Fruit fly (Drosophila melanogaster) whole organism, embryonic: ENCODE data around the gene PNKP.

ENCODE experiments used
- BEAF-32 ChIP-seq: fragments of 200-800 bp; sonication (Bioruptor generic); optimal IDR thresholded peaks from 3 replicates; lab custom pipeline; 2017; ENCODE audit warnings: missing biosample characterization, missing genetic modification characterization, mild to moderate bottlenecking, moderate library complexity, missing genetic modification reagents
- Blimp-1 ChIP-seq: fragments of 200-800 bp; sonication (Bioruptor generic); optimal IDR thresholded peaks from 3 replicates; lab custom pipeline; 2018; ENCODE audit warnings: missing biosample characterization, missing genetic modification characterization, mild to moderate bottlenecking, moderate library complexity, missing genetic modification reagents
- CG10267 ChIP-seq: fragments of 200-800 bp; sonication (Bioruptor generic); optimal IDR thresholded peaks from 2 replicates; lab custom pipeline; 2018; ENCODE audit warnings: missing biosample characterization, mild to moderate bottlenecking, missing genetic modification characterization, moderate library complexity
- CG11695 ChIP-seq: fragments of 200-800 bp; sonication (Bioruptor generic); IDR thresholded peaks from 3 replicates; pipeline ENCODE4 v1.3.6; 2022; ENCODE audit warnings: missing biosample characterization, missing genetic modification characterization
- CG11723 ChIP-seq: fragments of 200-800 bp; sonication (Bioruptor generic); optimal IDR thresholded peaks from 2 replicates; lab custom pipeline; 2017; ENCODE audit warnings: missing biosample characterization, mild to moderate bottlenecking, missing genetic modification characterization
- CG12071 ChIP-seq: fragments of 200-800 bp; sonication (Bioruptor generic); optimal IDR thresholded peaks from 3 replicates; lab custom pipeline; 2018; ENCODE audit warnings: missing biosample characterization, mild to moderate bottlenecking, missing genetic modification characterization
- CG12299 ChIP-seq: fragments of 200-800 bp; sonication (Bioruptor generic); optimal IDR thresholded peaks from 2 replicates; lab custom pipeline; 2018; ENCODE audit warnings: missing biosample characterization, mild to moderate bottlenecking, missing genetic modification characterization
- CG1233 ChIP-seq: fragments of 200-800 bp; sonication (Bioruptor generic); optimal IDR thresholded peaks from 4 replicates; lab custom pipeline; 2018; ENCODE audit warnings: missing biosample characterization, mild to moderate bottlenecking, missing genetic modification characterization
- CG12942 ChIP-seq: fragments of 200-800 bp; sonication (Bioruptor generic); optimal IDR thresholded peaks from 3 replicates; lab custom pipeline; 2016; ENCODE audit warnings: missing biosample characterization, missing genetic modification characterization
- CG1529 ChIP-seq: fragments of 200-800 bp; sonication (Bioruptor generic); optimal IDR thresholded peaks from 3 replicates; lab custom pipeline; 2018; ENCODE audit warnings: missing biosample characterization, missing genetic modification characterization
- CG15479 ChIP-seq: fragments of 200-800 bp; sonication (Bioruptor generic); optimal IDR thresholded peaks from 3 replicates; lab custom pipeline; 2019; ENCODE audit warnings: missing biosample characterization, mild to moderate bottlenecking, missing genetic modification characterization, moderate library complexity
- CG2116 ChIP-seq: fragments of 200-800 bp; sonication (Bioruptor generic); optimal IDR thresholded peaks from 3 replicates; lab custom pipeline; 2018; ENCODE audit warnings: missing biosample characterization, mild to moderate bottlenecking, missing genetic modification characterization
- CG2889 ChIP-seq: fragments of 200-800 bp; sonication (Bioruptor generic); IDR thresholded peaks from 3 replicates; pipeline ENCODE4 v1.3.6; 2022; ENCODE audit warnings: missing biosample characterization, missing genetic modification characterization
- CG30403 ChIP-seq: fragments of 200-800 bp; sonication (Bioruptor generic); optimal IDR thresholded peaks from 3 replicates; lab custom pipeline; 2016; ENCODE audit warnings: missing biosample characterization, missing genetic modification characterization
- CG31441 ChIP-seq: fragments of 200-800 bp; sonication (Bioruptor generic); IDR thresholded peaks from 2 replicates; pipeline ENCODE4 v1.3.6; 2022; ENCODE audit warnings: missing biosample characterization, missing genetic modification characterization
- CG3407 ChIP-seq: fragments of 200-800 bp; sonication (Bioruptor generic); optimal IDR thresholded peaks from 2 replicates; lab custom pipeline; 2018; ENCODE audit warnings: missing biosample characterization, mild to moderate bottlenecking, missing genetic modification characterization
- CG43689 ChIP-seq: fragments of 200-800 bp; sonication (Bioruptor generic); IDR thresholded peaks from 2 replicates; pipeline ENCODE4 v1.3.6; 2022; ENCODE audit warnings: missing biosample characterization, missing genetic modification characterization
- CG4617 ChIP-seq: fragments of 200-800 bp; sonication (Bioruptor generic); optimal IDR thresholded peaks from 3 replicates; lab custom pipeline; 2016; ENCODE audit warnings: missing biosample characterization, missing genetic modification characterization, borderline replicate concordance
- CG4854 ChIP-seq: fragments of 200-800 bp; sonication (Bioruptor generic); optimal IDR thresholded peaks from 2 replicates; lab custom pipeline; 2016; ENCODE audit warnings: missing biosample characterization, missing genetic modification characterization, inconsistent platforms
- CG5953 ChIP-seq: fragments of 200-800 bp; sonication (Bioruptor generic); IDR thresholded peaks from 2 replicates; pipeline ENCODE4 v1.3.6; 2022; ENCODE audit warnings: missing biosample characterization, missing genetic modification characterization
- CG6254 ChIP-seq: fragments of 200-800 bp; sonication (Bioruptor generic); optimal IDR thresholded peaks from 3 replicates; lab custom pipeline; 2017; ENCODE audit warnings: mild to moderate bottlenecking, missing biosample characterization, missing genetic modification reagents, missing genetic modification characterization
- CG6689 ChIP-seq: fragments of 200-800 bp; sonication (Bioruptor generic); IDR thresholded peaks from 2 replicates; pipeline ENCODE4 v1.3.6; 2022; ENCODE audit warnings: missing biosample characterization, missing genetic modification characterization
- CG7963 ChIP-seq: fragments of 200-800 bp; sonication (Bioruptor generic); IDR thresholded peaks from 3 replicates; pipeline ENCODE4 v1.3.6; 2022; ENCODE audit warnings: missing biosample characterization, missing genetic modification characterization; ENCODE audit not compliant: partially characterized antibody
- HLH3B ChIP-seq: fragments of 200-800 bp; sonication (Bioruptor generic); IDR thresholded peaks from 2 replicates; pipeline ENCODE4 v1.3.6; 2022; ENCODE audit warnings: missing biosample characterization, missing genetic modification characterization
- Hmr ChIP-seq: fragments of 200-800 bp; sonication (Bioruptor generic); optimal IDR thresholded peaks from 3 replicates; lab custom pipeline; 2017; ENCODE audit warnings: mild to moderate bottlenecking, missing biosample characterization, missing genetic modification reagents, missing genetic modification characterization
- Hmx ChIP-seq: fragments of 200-800 bp; sonication (Bioruptor generic); optimal IDR thresholded peaks from 2 replicates; lab custom pipeline; 2016; ENCODE audit warnings: missing biosample characterization, missing genetic modification characterization
- Mrtf ChIP-seq: fragments of 200-800 bp; sonication (Bioruptor generic); IDR thresholded peaks from 3 replicates; pipeline ENCODE4 v1.3.6; 2022; ENCODE audit warnings: missing biosample characterization, missing genetic modification characterization
- Neu2 ChIP-seq: fragments of 200-800 bp; sonication (Bioruptor generic); optimal IDR thresholded peaks from 3 replicates; lab custom pipeline; 2016; ENCODE audit warnings: missing biosample characterization, missing genetic modification characterization, borderline replicate concordance
- Side ChIP-seq: fragments of 200-800 bp; sonication (Bioruptor generic); optimal IDR thresholded peaks from 2 replicates; lab custom pipeline; 2016; ENCODE audit warnings: missing biosample characterization, missing genetic modification characterization
- ac ChIP-seq: fragments of 200-800 bp; sonication (Bioruptor generic); optimal IDR thresholded peaks from 3 replicates; lab custom pipeline; 2017; ENCODE audit warnings: missing biosample characterization, mild to moderate bottlenecking, missing genetic modification characterization
- bcd ChIP-seq: fragments of 200-800 bp; sonication (Bioruptor generic); optimal IDR thresholded peaks from 2 replicates; lab custom pipeline; 2017; ENCODE audit warnings: missing biosample characterization, mild to moderate bottlenecking, missing genetic modification characterization
- bsh ChIP-seq, 2 experiments: fragments of 200-800 bp; sonication (Bioruptor generic); optimal IDR thresholded peaks; 2 replicates each; lab custom pipeline; 2017 to 2018; ENCODE audit warnings: mild to moderate bottlenecking in 2 of 2, missing biosample characterization in 2 of 2, missing genetic modification characterization in 2 of 2, moderate library complexity in 1 of 2
- cg ChIP-seq: fragments of 200-800 bp; sonication (Bioruptor generic); optimal IDR thresholded peaks from 3 replicates; lab custom pipeline; 2019; ENCODE audit warnings: missing biosample characterization, mild to moderate bottlenecking, missing genetic modification characterization, moderate library complexity
- exex ChIP-seq: fragments of 200-800 bp; sonication (Bioruptor generic); optimal IDR thresholded peaks from 4 replicates; lab custom pipeline; 2018; ENCODE audit warnings: missing biosample characterization, mild to moderate bottlenecking, missing genetic modification characterization, moderate library complexity
- fd64A ChIP-seq: fragments of 200-800 bp; sonication (Bioruptor generic); optimal IDR thresholded peaks from 3 replicates; lab custom pipeline; 2018; ENCODE audit warnings: missing biosample characterization, mild to moderate bottlenecking, missing genetic modification characterization
- jing ChIP-seq: fragments of 200-800 bp; sonication (Bioruptor generic); optimal IDR thresholded peaks from 2 replicates; lab custom pipeline; 2018; ENCODE audit warnings: missing biosample characterization, mild to moderate bottlenecking, missing genetic modification characterization
- jumu ChIP-seq: fragments of 200-800 bp; sonication (Bioruptor generic); optimal IDR thresholded peaks from 3 replicates; lab custom pipeline; 2016; ENCODE audit warnings: missing biosample characterization, missing genetic modification characterization
- knrl ChIP-seq: fragments of 200-800 bp; sonication (Bioruptor generic); IDR thresholded peaks from 3 replicates; pipeline ENCODE4 v1.3.6; 2022; ENCODE audit warnings: missing biosample characterization, missing genetic modification characterization; ENCODE audit not compliant: partially characterized antibody
- maf-S ChIP-seq: fragments of 200-800 bp; sonication (Bioruptor generic); optimal IDR thresholded peaks from 2 replicates; lab custom pipeline; 2016; ENCODE audit warnings: missing biosample characterization, missing genetic modification characterization
- odd ChIP-seq: fragments of 200-800 bp; sonication (Bioruptor generic); optimal IDR thresholded peaks from 2 replicates; lab custom pipeline; 2017; ENCODE audit warnings: missing biosample characterization, mild to moderate bottlenecking, missing genetic modification characterization
- onecut ChIP-seq: fragments of 200-800 bp; sonication (Bioruptor generic); IDR thresholded peaks from 2 replicates; pipeline ENCODE4 v1.3.6; 2022; ENCODE audit warnings: missing biosample characterization, missing genetic modification characterization
- pho ChIP-seq: fragments of 200-800 bp; sonication (Bioruptor generic); optimal IDR thresholded peaks from 2 replicates; lab custom pipeline; 2016; ENCODE audit warnings: missing biosample characterization, missing genetic modification characterization
- phol ChIP-seq: fragments of 200-800 bp; sonication (Bioruptor generic); optimal IDR thresholded peaks from 3 replicates; lab custom pipeline; 2018; ENCODE audit warnings: missing biosample characterization, mild to moderate bottlenecking, missing genetic modification characterization, moderate library complexity
- pnt ChIP-seq: fragments of 200-800 bp; sonication (Bioruptor generic); optimal IDR thresholded peaks from 3 replicates; lab custom pipeline; 2016; ENCODE audit warnings: missing biosample characterization, missing genetic modification characterization
- pum ChIP-seq: fragments of 200-800 bp; sonication (Bioruptor generic); optimal IDR thresholded peaks from 2 replicates; lab custom pipeline; 2016; ENCODE audit warnings: missing biosample characterization, missing genetic modification characterization
- sens-2 ChIP-seq: fragments of 200-800 bp; sonication (Bioruptor generic); IDR thresholded peaks from 2 replicates; pipeline ENCODE4 v1.3.6; 2022; ENCODE audit warnings: missing biosample characterization, missing genetic modification characterization
- shn ChIP-seq: fragments of 200-800 bp; sonication (Bioruptor generic); optimal IDR thresholded peaks from 3 replicates; lab custom pipeline; 2016; ENCODE audit warnings: missing biosample characterization, missing genetic modification characterization
- sim ChIP-seq: fragments of 200-800 bp; sonication (Bioruptor generic); IDR thresholded peaks from 2 replicates; pipeline ENCODE4 v1.3.6; 2022; ENCODE audit warnings: missing biosample characterization, missing genetic modification characterization
- tgo ChIP-seq: fragments of 200-800 bp; sonication (Bioruptor generic); IDR thresholded peaks from 3 replicates; pipeline ENCODE4 v1.3.6; 2022; ENCODE audit warnings: missing biosample characterization, missing genetic modification characterization
- twi ChIP-seq: fragments of 200-800 bp; optimal IDR thresholded peaks from 2 replicates; lab custom pipeline; 2019; ENCODE audit warnings: missing biosample characterization, mild to moderate bottlenecking, missing genetic modification characterization, moderate library complexity
- vfl ChIP-seq: fragments of 200-800 bp; sonication (Bioruptor generic); optimal IDR thresholded peaks from 2 replicates; lab custom pipeline; 2016; ENCODE audit warnings: missing biosample characterization, missing genetic modification characterization

Gene PNKP

dm6 chr3R:8354458-8354857 lies 11.1 kb upstream of the PNKP start (continued):
- no peak for TF ChIP-seq maf-S (GFP tag; lab: Kevin White, UChicago)
- peak; percentile 24; the same call in 1 of the 2 replicates for TF ChIP-seq sens-2 (GFP tag; lab: Robert Waterston, UW)
- TF ChIP-seq CG12942, result no peak
- no peak for TF ChIP-seq jing
- no peak for TF ChIP-seq CG7963
- TF ChIP-seq shn, result no peak
- no peak for TF ChIP-seq ac (GFP tag; lab: Kevin White, UChicago)
- no peak for TF ChIP-seq BEAF-32 (GFP tag; lab: Kevin White, UChicago)
- TF ChIP-seq vfl, result peak; percentile 10
- TF ChIP-seq bcd (GFP tag; lab: Kevin White, UChicago), result no peak
- TF ChIP-seq exex (tag; lab: Kevin White, UChicago), result no peak
- no peak; the same call in 2 of the 3 replicates for TF ChIP-seq CG2889 (GFP tag; lab: Robert Waterston, UW)
- TF ChIP-seq CG11723 (GFP tag; lab: Kevin White, UChicago), result no peak
- TF ChIP-seq knrl (GFP tag; lab: Robert Waterston, UW), result no peak
- peak; percentile 15 for TF ChIP-seq Blimp-1 (GFP tag; lab: Kevin White, UChicago)
- no peak for TF ChIP-seq pum (GFP tag; lab: Kevin White, UChicago)
- TF ChIP-seq CG43689 (GFP tag; lab: Robert Waterston, UW), result peak; percentile 43
- no peak for TF ChIP-seq sim (GFP tag; lab: Robert Waterston, UW)
- TF ChIP-seq fd64A, result no peak
- peak; percentile 24 for TF ChIP-seq CG1233
- TF ChIP-seq CG12299 (tag; lab: Kevin White, UChicago), result no peak
- TF ChIP-seq CG11695 (GFP tag; lab: Robert Waterston, UW), result peak; percentile 65; the same call in 1 of the 3 replicates
- no peak for TF ChIP-seq CG15479 (GFP tag; lab: Kevin White, UChicago)
- no peak; the same call in 1 of the 2 replicates for TF ChIP-seq CG31441
- peak; percentile 73; the same call in 2 of the 3 replicates for TF ChIP-seq tgo
- TF ChIP-seq HLH3B, result peak; percentile 62
- peak; percentile 33 for TF ChIP-seq CG30403 (GFP tag; lab: Kevin White, UChicago)
- TF ChIP-seq Hmr (GFP tag; lab: Kevin White, UChicago), result peak; percentile 64
- TF ChIP-seq CG5953 (GFP tag; lab: Robert Waterston, UW), result peak; percentile 66
- TF ChIP-seq CG6254, result peak; percentile 22
- TF ChIP-seq Side (GFP tag; lab: Kevin White, UChicago), result no peak
- no peak for TF ChIP-seq pnt (GFP tag; lab: Kevin White, UChicago)
- TF ChIP-seq CG4854 (GFP tag; lab: Kevin White, UChicago), result no peak
- TF ChIP-seq Hmx (GFP tag; lab: Kevin White, UChicago), result no peak
- TF ChIP-seq phol (tag; lab: Kevin White, UChicago), result peak; percentile 9
- TF ChIP-seq bsh (GFP tag; optimal IDR thresholded peaks at IDR 0.05; lab: Kevin White, UChicago), result peak in 1 of 2 experiments; percentile 55
- no peak for TF ChIP-seq Neu2
- no peak for TF ChIP-seq odd (GFP tag; lab: Kevin White, UChicago)
- TF ChIP-seq pho, result no peak
- no peak for TF ChIP-seq Mrtf
- no peak for TF ChIP-seq CG2116 (GFP tag; lab: Kevin White, UChicago)
- TF ChIP-seq CG1529, result no peak
- no peak for TF ChIP-seq cg (GFP tag; lab: Kevin White, UChicago)
- TF ChIP-seq jumu (GFP tag; lab: Kevin White, UChicago), result no peak
- peak; percentile 1 for TF ChIP-seq CG10267 (tag; lab: Kevin White, UChicago)
- TF ChIP-seq twi, result no peak
- TF ChIP-seq CG6689 (GFP tag; lab: Robert Waterston, UW), result peak; percentile 74
- peak; percentile 39 for TF ChIP-seq CG3407 (GFP tag; lab: Kevin White, UChicago)
- TF ChIP-seq CG12071 (GFP tag; lab: Kevin White, UChicago), result peak; percentile 38
- TF ChIP-seq CG4617, result no peak
- no peak for TF ChIP-seq onecut
